Worm (Caenorhabditis elegans): Measurements from ENCODE around the gene C02E7.7.

Gene C02E7.7

DNA sequence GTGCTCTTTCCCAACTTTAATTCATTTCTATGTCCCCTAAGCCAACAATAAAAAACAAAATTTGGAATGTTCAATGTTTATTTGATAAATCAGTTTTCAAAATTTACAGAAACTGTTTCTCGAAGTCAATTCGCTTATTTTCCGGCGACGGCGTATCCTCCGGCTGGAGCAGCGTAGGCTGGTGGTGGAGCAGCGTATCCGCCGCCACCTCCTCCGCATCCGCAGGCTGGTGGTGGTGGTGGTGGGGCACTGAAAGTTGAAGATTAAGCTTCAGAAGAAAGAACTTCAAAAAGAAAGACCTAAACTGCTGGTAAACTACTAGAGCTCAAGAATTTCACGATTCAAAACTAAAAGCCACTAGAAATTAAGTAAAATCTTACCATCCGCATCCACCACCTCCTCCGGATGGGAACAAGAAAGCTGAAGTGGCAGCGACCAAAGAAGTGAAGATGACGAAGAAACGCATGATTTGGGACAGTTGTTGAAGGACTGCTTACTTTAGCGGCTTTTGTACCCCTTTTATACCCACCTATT is at the start of gene C02E7.7:
C02E7.7 (minus strand) TSS at position 484 of the 534 bp plus-strand sequence.
- TF ChIP-seq tab-1 (GFP tag; IDR thresholded peaks at IDR 0.05) (no peak), T22C8.4 (GFP tag; IDR thresholded peaks at IDR 0.05) (no peak), med-1 (GFP tag; optimal IDR thresholded peaks at IDR 0.05; ENCODE audit: insufficient read depth) (no peak), ref-1 (GFP tag; conservative IDR thresholded peaks at IDR 0.05) (no peak), flt-1 (GFP tag; IDR thresholded peaks at IDR 0.05) (no peak), ztf-29 (GFP tag; IDR thresholded peaks at IDR 0.05) (no peak), klf-2 (GFP tag; conservative IDR thresholded peaks at IDR 0.05) (no peak; the same call in 1 of the 2 replicates)

DNA sequence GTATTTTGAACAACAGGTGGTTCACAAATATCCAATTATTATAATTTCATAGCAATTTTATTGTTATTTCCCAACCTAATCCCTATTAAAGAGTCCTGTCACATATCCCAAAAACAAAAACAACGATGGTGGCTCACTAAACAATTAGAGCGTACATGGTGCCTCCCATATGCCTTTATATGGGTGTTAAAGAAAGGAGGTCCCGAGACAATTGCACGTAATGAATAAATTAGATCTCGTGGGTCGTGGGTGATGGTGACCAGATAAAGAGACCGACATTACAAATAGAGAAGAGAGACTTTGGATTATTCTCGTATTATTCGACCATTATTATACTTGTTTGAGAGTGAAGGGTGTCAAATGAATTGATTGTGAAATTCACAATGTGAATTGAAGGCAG is 48.9 kb upstream of the C02E7.7 start:
- no peak for TF ChIP-seq ref-1 (GFP tag; conservative IDR thresholded peaks at IDR 0.05)
- no peak for TF ChIP-seq med-1 (GFP tag; optimal IDR thresholded peaks at IDR 0.05; ENCODE audit: insufficient read depth)
- TF ChIP-seq cog-1 (tag; optimal IDR thresholded peaks at IDR 0.05) = peak; percentile 6

DNA sequence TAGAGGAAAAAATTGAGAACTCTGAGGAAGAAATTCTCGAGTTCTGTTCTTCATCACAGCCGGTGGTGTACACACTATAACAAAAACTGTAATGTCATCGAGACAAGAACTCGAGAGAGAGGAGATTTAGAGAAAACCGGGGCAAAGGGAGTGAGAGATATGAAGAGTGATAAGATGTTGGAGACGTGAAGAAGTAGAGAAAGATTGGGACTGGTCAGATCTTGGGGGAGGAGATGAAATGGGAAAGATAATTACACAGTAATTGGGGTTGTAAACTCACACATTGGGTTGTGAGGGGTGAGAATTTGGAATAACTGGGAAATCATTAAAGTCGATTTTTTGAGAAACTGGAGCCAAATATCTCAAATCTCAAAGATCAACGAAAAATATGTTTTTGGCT is 47.4 kb upstream of the C02E7.7 start:
- TF ChIP-seq flt-1 (GFP tag; IDR thresholded peaks at IDR 0.05) = no peak
- no peak for TF ChIP-seq ztf-29 (GFP tag; IDR thresholded peaks at IDR 0.05)
- TF ChIP-seq tab-1 (GFP tag; IDR thresholded peaks at IDR 0.05) = no peak
- TF ChIP-seq klf-2 (GFP tag; conservative IDR thresholded peaks at IDR 0.05) = no peak
- no peak for TF ChIP-seq ref-1 (GFP tag; conservative IDR thresholded peaks at IDR 0.05)
- TF ChIP-seq T22C8.4 (GFP tag; IDR thresholded peaks at IDR 0.05) = no peak
- TF ChIP-seq med-1 (GFP tag; optimal IDR thresholded peaks at IDR 0.05; ENCODE audit: insufficient read depth) = no peak
- no peak for TF ChIP-seq cog-1 (tag; optimal IDR thresholded peaks at IDR 0.05)
- TF ChIP-seq ztf-23 (GFP tag; IDR thresholded peaks at IDR 0.05) = no peak

DNA sequence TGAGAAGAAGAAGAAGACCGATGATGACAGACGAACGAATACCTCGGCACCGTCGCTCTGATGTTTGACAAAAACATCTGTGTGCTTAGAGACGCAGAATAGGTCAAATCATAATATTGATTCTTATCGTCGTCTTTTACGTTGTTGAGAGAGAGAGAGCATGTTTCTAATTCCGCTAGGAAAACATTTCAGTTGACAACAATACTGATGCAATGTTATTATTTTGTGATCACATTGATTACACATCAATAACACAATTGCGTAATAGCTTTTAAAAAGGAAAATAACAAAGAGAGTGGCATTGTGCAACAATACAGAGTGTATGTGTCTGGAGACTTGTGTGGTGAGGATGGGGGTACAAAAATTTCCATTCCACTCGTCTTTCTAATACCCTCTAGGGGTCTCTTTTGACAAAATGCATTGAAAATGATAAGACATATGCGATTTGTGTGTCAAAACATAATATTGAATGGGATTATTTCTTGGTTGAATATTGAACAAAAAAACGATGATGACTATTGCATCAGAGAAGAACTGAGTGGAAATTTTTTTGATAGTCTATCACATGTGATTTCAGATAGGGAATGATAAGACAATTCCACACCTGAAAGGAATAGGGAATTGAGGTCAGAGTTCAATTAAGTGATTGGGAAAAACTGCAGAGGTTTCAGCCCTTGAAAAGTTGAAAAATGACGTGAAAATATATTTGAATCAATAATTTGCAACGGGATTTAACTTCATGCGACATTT is 46.5 kb upstream of the C02E7.7 start:
- TF ChIP-seq flt-1 (GFP tag; IDR thresholded peaks at IDR 0.05) = no peak
- TF ChIP-seq ztf-23 (GFP tag; IDR thresholded peaks at IDR 0.05) = no peak
- TF ChIP-seq med-1 (GFP tag; optimal IDR thresholded peaks at IDR 0.05; ENCODE audit: insufficient read depth) = no peak
- no peak for TF ChIP-seq ztf-29 (GFP tag; IDR thresholded peaks at IDR 0.05)
- no peak for TF ChIP-seq klf-2 (GFP tag; conservative IDR thresholded peaks at IDR 0.05)
- no peak for TF ChIP-seq ref-1 (GFP tag; conservative IDR thresholded peaks at IDR 0.05)
- no peak for TF ChIP-seq T22C8.4 (GFP tag; IDR thresholded peaks at IDR 0.05)

DNA sequence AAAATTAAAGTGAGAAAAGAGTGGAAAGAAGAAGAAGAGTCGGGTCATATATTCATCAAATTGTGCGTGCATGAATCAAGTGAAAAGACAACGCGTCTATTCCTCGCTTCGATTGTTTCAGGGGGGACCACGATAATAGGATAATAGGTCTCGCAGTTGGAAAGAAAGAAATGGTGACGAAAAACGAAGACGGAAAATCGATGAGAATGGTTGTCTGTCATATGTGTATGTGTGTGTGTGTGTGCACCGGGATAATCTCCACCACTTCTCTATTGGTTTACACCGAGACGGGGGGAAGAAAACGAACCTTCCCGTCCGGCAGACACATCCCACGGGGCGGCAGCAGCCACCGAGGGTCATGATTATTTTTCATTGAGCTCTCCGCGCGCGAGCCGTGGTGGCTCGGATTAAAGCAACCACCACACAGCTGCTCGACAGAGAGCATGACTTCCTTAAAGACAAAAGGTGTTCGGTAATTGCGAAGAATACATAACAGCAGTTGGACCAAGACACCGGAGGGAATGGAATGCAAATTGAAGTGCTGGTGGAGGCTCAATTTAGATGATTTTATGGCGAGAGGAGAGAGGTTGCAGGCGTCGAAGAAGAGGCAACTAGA is 45.8 kb upstream of the C02E7.7 start:
- 0 out of 2 replicates have a peak, but pooled peaks have one; percentile 64 for TF ChIP-seq tab-1 (GFP tag; IDR thresholded peaks at IDR 0.05)
- TF ChIP-seq ztf-29 (GFP tag; IDR thresholded peaks at IDR 0.05) = no peak
- TF ChIP-seq cog-1 (tag; optimal IDR thresholded peaks at IDR 0.05) = peak; percentile 27
- no peak for TF ChIP-seq flt-1 (GFP tag; IDR thresholded peaks at IDR 0.05)
- no peak for TF ChIP-seq T22C8.4 (GFP tag; IDR thresholded peaks at IDR 0.05)
- TF ChIP-seq ref-1 (GFP tag; conservative IDR thresholded peaks at IDR 0.05) = no peak
- no peak for TF ChIP-seq ztf-23 (GFP tag; IDR thresholded peaks at IDR 0.05)
- no peak for TF ChIP-seq med-1 (GFP tag; optimal IDR thresholded peaks at IDR 0.05; ENCODE audit: insufficient read depth)

DNA sequence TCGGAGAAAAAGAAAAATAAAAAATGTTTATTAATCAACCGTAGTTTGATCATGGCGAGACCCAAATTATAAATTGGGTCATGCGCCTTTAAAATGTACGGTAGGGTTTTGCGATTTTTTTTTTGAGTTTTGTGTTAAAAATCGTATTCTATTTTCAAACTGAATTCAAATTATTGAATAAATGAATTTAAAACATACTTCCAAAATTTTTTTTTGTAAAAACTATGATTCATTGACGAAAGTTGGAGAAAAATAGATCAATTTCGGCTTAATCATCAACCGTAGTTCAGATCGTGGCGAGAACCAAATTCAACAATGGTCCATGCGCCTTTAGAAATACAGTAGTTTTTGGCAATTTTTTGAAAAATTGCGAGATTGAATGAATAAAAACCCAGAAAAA is 45.2 kb upstream of the C02E7.7 start:
- no peak for TF ChIP-seq cog-1 (tag; optimal IDR thresholded peaks at IDR 0.05)
- no peak for TF ChIP-seq T22C8.4 (GFP tag; IDR thresholded peaks at IDR 0.05)
- no peak for TF ChIP-seq ztf-23 (GFP tag; IDR thresholded peaks at IDR 0.05)
- no peak for TF ChIP-seq ref-1 (GFP tag; conservative IDR thresholded peaks at IDR 0.05)
- no peak for TF ChIP-seq flt-1 (GFP tag; IDR thresholded peaks at IDR 0.05)
- TF ChIP-seq med-1 (GFP tag; optimal IDR thresholded peaks at IDR 0.05; ENCODE audit: insufficient read depth) = no peak
- TF ChIP-seq klf-2 (GFP tag; conservative IDR thresholded peaks at IDR 0.05) = no peak
- TF ChIP-seq ztf-29 (GFP tag; IDR thresholded peaks at IDR 0.05) = no peak
- no peak for TF ChIP-seq tab-1 (GFP tag; IDR thresholded peaks at IDR 0.05)

DNA sequence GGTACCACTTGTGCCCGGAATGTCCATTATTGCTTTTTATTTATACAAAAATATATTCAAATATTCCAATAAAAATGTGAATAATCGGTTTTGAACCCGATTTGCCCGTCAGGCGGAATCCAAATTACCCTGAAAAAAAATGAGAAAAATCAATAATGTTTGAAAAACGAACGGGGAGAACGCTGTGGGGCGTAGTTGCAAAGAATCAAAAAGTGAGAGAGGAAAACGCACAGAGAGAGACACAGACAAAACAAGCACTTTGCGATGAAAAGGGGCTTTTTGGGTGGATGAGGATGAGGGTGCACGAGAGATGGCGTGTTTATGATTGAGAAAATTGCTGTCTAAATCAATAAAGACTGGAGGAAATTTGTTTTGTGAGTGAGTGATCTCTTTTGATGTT is 44.6 kb upstream of the C02E7.7 start, which contains the start of gene tam-1:
tam-1 (minus strand) TSS at position 135 of the 400 bp plus-strand sequence.
- TF ChIP-seq med-1 (GFP tag; optimal IDR thresholded peaks at IDR 0.05; ENCODE audit: insufficient read depth) = no peak
- TF ChIP-seq ztf-29 (GFP tag; IDR thresholded peaks at IDR 0.05) = 0 out of 2 replicates have a peak, but pooled peaks have one; percentile 9
- peak; percentile 50; the same call in 1 of the 2 replicates for TF ChIP-seq T22C8.4 (GFP tag; IDR thresholded peaks at IDR 0.05)

DNA sequence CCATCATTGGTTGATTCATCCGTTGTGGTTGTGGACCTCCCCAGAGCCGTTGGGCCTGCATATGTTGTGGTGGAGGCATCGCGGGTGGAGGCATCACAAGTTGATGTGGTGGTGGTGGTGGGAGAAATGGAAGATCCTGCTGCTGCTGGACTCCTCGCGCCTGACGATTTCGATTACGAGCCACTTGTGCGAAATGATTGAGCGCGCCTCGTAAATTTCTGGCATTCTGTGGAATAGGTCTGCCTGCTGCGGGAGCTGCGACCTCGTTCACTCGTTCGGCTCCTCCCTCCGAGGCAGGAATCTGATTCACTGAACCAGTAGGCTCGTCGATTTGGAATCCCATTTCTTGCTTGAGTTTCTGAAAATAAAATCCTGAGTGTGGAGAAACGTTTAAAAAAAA is 42.3 kb upstream of the C02E7.7 start:
- TF ChIP-seq cog-1 (tag; optimal IDR thresholded peaks at IDR 0.05) = no peak
- 0 out of 2 replicates have a peak, but pooled peaks have one; percentile 22 for TF ChIP-seq klf-2 (GFP tag; conservative IDR thresholded peaks at IDR 0.05)

DNA sequence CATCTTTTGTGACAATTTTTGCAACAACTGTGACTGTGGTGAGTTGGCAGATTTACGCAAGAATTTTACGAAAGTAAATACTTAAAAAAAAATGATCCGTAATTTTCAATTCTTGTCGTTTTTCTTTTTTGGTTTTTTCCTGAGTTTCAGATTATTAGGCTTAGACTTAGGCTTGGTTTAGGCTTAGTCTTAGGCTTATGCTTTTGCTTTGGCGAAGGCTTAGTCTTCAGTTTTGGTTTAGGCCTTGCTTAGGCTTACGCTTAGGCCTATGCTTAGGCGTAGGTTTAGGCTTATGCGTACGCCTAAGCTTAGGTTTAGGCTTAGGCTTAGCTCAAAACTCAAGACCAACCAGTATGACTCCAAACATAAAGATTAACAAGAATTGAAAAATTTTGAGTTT is 39.2 kb upstream of the C02E7.7 start:
- TF ChIP-seq ref-1 (GFP tag; conservative IDR thresholded peaks at IDR 0.05) = no peak
- TF ChIP-seq klf-2 (GFP tag; conservative IDR thresholded peaks at IDR 0.05) = no peak
- TF ChIP-seq T22C8.4 (GFP tag; IDR thresholded peaks at IDR 0.05) = no peak
- TF ChIP-seq tab-1 (GFP tag; IDR thresholded peaks at IDR 0.05) = no peak
- TF ChIP-seq ztf-29 (GFP tag; IDR thresholded peaks at IDR 0.05) = no peak
- TF ChIP-seq flt-1 (GFP tag; IDR thresholded peaks at IDR 0.05) = no peak
- no peak for TF ChIP-seq ztf-23 (GFP tag; IDR thresholded peaks at IDR 0.05)
- no peak for TF ChIP-seq cog-1 (tag; optimal IDR thresholded peaks at IDR 0.05)
- no peak for TF ChIP-seq med-1 (GFP tag; optimal IDR thresholded peaks at IDR 0.05; ENCODE audit: insufficient read depth)

DNA sequence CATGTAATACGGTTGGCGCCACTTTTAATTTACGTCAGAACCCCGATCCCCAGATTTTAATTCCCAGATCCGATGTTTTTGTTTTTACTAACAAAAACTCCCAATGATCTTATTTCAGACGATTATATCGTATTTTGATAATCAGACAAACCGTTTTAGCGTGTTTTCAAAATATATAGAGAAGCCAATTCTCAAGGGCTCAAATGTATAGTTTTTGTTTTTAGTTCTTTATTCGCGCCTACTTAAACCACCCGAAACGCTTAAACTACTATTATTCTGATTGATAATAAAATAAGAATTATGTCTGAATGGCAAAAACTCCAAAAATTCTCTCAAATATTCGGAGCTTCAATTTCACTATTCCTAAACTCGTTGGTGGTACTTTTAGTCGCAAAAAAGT is 38.2 kb upstream of the C02E7.7 start, which contains the start of gene str-208:
str-208 (plus strand) TSS at position 301 of the 400 bp plus-strand sequence.
- TF ChIP-seq flt-1 (GFP tag; IDR thresholded peaks at IDR 0.05) (no peak), cog-1 (tag; optimal IDR thresholded peaks at IDR 0.05) (no peak), T22C8.4 (GFP tag; IDR thresholded peaks at IDR 0.05) (no peak), ref-1 (GFP tag; conservative IDR thresholded peaks at IDR 0.05) (no peak), tab-1 (GFP tag; IDR thresholded peaks at IDR 0.05) (no peak)

All from whole organism, midembryonic.